Fruit fly (Drosophila melanogaster) ovary, adult (tissue): ENCODE results near the gene Arts.

Source experiments
- CG17801 ChIP-seq: fragments of 200-800 bp; optimal IDR thresholded peaks from 2 replicates; lab custom pipeline; 2019; ENCODE audit warnings: missing biosample characterization, mild to moderate bottlenecking, missing genetic modification characterization, moderate library complexity; ENCODE audit not compliant: partially characterized antibody

Gene Arts

DNA sequence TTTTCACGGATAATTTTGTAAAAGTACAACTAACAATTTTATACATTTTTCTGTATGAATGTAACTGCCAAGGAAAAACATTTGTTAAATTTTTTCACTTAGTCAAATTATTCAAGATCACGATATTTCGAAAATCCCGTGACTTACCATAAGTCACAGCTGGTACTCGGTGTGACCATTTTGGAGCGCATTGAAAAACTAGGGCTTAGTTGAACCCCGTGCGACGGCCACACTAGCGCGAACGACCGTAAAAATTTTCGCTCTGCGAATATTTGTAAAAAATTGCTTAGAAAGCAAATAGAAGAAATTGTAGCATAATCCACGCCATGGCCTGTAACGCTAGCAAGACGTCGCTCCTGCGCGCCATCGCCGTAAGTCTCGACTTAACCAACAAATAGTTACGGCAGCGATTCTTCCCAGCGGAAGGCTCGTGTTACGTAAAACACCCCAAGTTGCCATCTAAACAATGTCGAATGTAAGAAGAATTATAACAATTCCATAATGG lies 18.5 kb upstream of the Arts start, which contains the start of gene UQCR-C2:
TSS of gene UQCR-C2 (plus strand) at position 51 of the 505 bp plus-strand sequence.
- peak; percentile 26 for TF ChIP-seq CG17801 (GFP tag; lab: Kevin White, UChicago)

DNA sequence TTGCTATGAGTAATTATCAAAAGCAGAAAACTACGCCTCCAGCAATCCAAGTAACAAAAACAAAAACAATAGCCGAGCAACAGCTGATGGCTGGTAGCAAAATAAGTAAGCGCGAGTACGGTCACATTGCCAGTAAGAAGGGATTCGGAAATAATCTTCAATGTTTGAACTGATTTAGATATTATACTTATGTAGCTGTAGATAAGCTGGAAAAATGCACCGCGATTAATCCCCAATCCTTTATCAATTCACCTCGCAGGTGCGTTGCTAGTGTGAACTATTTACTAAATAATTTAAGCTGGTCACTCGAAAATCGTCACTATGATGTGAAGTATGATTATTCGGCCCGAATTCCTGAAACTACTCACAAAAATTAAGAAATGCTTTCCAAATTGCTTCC lies 15.7 kb upstream of the Arts start, which contains the start of the genes Syx8 and CG32163:
TSS of gene Syx8 (minus strand) at position 69 of the 400 bp plus-strand sequence.
TSS of gene CG32163 (plus strand) at position 169 of the 400 bp plus-strand sequence.
- peak; percentile 29 for TF ChIP-seq CG17801 (GFP tag; lab: Kevin White, UChicago)

DNA sequence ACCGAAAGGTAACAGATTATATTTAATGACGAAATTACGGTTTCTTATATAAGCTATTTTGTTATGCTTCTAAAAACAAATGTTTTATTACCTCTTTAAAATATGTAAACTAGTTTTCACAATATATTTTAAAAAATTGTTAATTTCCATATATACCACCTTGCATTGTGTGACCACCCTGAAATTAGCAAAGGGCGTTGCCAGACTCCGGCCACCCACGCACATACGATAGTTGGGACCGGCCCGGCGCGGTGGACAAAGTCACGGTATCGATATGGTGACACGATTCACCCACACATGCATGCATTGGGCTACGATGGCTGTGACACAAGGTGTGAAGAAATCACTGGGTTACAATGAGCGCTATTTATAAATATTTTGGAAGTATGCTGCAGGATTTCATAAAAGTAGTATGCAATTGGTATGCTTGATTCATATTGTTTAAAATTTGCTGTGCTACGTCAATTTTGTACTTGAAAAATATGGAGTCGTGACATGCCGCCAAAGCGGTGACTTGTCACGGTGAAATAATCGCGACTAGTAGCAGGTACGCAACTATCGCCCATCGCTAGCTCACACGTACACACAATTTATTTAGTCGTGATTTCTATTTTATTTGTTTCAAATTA lies 14.5 kb upstream of the Arts start:
- peak; percentile 46 for TF ChIP-seq CG17801 (GFP tag; lab: Kevin White, UChicago)

DNA sequence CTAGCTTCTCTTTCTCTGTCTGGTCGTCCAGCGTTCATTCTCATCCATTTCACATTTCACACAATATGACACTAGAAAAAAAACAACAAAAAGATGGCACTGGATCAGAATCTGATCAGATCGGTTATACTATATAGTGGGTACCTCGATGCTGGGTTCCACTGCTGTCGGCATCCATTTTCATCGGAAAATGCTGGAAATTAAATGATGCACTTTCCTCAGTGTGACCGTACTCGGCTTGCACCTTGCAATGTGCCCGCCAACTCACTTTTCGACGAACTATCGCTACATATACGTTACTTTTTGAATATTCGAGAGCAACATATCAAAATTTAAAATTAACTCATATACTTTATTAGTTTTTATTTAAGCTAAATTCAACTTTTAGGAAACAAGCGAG lies 11.8 kb upstream of the Arts start, which contains the start of gene tra:
TSS of gene tra (minus strand) at position 191 of the 400 bp plus-strand sequence.
- TF ChIP-seq CG17801 (GFP tag; lab: Kevin White, UChicago), result no peak

DNA sequence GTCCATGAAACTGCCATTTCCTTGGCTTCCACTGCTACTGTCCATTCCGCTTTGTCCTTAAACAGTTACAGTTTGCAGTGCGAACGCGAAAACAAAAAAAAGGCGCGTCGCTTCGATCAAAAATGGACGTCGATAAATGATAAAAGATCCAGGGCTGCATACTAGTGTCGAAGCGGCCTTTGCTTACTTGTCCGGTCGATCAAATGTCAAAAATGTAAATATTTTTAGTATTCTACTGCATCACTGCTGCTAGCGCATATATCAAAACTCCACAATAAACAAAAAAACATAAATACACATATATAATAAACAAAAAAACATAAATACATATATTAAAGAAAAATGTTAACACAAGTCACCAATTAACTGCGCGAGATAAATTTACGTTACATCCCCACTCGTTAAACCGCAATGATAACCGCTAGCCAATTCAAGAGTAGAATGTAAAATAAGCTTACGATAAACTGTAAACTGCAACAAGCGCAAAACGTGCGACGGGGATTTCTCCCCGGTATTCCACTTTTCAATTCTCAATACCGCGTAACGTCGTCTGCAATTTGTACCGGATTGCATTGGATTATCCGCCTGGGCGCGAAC lies 7.6 kb upstream of the Arts start, which contains the start of the genes spd-2 and Apl:
TSS of gene spd-2 (minus strand) at position 93 of the 597 bp plus-strand sequence.
TSS of gene Apl (plus strand) at position 260 of the 597 bp plus-strand sequence.
- no peak for TF ChIP-seq CG17801 (GFP tag; lab: Kevin White, UChicago)

DNA sequence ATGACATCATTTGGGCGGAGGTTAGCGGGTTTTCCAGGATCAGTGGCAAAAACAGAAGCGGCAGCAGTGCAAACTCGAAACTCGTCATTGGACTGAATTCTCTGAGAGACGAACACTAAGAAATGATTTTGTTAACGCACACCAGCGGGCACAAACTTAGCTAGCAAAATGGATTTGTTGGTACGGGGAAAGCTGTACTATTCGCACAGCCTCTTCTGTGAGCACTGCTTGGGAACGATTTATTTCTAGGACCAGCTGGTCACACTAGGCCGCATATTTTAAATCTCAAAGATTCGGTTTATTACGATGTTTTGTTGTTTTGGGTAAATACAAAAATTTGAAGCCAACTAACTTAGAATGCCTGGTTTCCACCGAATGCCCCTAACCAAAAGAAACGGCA lies 6.5 kb downstream of the Arts start, which contains the start of gene CG4098:
TSS of gene CG4098 (minus strand) at position 228 of the 400 bp plus-strand sequence.
- TF ChIP-seq CG17801 (GFP tag; lab: Kevin White, UChicago), result peak; percentile 16

DNA sequence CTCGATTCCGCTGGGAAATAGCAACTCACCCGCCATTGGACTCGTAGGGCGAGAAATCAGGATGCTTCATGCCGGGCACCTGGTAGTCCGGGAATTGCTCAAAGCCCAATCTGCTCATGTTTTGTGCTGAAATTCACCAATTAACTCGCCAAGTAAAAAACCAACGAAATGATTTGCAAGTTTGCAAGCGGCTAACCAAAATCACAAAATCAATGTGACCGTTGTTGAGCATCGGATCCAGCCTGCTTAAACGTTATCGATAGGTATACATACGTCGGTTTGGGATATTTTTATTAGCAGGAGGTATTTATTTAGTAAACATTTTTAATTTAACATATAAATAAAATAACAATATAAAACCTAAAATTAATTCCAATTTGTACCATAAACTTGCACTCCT lies 7.5 kb downstream of the Arts start, which contains the start of gene Prosbeta6:
TSS of gene Prosbeta6 (minus strand) at position 218 of the 400 bp plus-strand sequence.
- TF ChIP-seq CG17801 (GFP tag; lab: Kevin White, UChicago), result peak; percentile 28

DNA sequence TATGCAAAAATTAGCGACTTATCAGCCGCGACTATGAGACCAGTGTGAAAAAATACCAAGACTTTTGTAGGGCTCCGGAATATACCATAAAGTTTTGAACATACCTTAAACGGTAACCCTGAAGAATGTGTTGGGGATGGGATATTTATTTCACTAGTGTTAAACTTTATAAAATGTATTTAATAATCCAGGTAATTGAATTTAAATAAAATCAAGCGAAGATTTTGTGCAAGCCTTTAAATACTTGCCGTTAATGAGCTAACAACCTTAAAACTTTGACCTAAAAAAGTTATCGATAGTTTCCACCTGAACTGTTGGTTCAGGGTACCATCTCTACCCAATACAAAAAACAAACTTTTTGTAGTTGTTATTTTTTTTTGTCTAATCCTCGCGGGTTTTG lies 9.5 kb downstream of the Arts start, which contains the start of gene CG4101:
TSS of gene CG4101 (plus strand) at position 335 of the 400 bp plus-strand sequence.
- peak; percentile 85 for TF ChIP-seq CG17801 (GFP tag; lab: Kevin White, UChicago)

DNA sequence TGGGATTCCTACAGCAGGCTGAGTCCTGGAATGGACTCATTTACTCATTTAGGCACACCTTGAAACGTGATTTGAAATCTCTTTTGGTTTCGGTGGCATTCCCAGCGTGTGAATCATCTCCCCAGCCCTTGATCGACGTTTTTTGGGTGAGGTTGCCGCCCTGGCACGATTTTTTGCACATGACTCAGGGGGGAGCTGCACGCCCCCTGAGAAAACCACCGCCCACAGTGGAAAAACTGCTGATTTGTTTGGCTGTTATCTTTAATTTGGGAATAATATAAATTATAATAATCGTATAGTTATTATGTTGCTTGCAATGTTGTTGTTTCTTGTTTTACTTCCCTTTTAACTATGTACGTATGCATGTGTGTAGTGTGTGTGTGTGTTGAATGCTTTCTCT lies 10.3 kb downstream of the Arts start:
- peak; percentile 48 for TF ChIP-seq CG17801 (GFP tag; lab: Kevin White, UChicago)

DNA sequence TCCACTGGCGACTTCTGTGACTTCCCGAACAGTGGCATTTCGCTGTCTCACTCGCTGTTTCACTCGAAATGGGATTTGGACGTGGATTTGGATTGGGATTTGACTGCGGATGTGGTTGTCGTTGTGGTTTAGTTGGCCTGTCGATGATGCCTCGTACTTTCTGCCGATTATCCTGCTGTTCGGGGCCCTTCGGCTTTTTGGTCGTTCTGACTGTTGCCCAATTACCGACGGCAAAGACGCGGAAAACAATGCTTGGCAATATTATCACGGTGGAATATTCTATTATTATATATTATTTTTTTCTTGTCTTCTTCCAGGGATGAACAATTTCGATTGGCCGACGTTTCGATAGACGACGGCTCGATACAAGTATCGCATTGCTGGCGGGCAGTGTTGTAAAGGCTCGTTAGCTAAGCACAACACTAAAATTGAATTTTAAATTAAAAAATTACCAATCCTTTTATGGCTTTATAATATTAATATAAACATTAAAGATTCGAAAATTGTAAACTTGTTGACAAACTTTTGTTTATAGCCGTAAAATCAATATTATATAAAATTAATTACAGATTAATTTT lies 12.6 kb downstream of the Arts start, which contains the start of gene Mo25:
TSS of gene Mo25 (minus strand) at position 341 of the 578 bp plus-strand sequence.
- TF ChIP-seq CG17801 (GFP tag; lab: Kevin White, UChicago), result peak; percentile 64

DNA sequence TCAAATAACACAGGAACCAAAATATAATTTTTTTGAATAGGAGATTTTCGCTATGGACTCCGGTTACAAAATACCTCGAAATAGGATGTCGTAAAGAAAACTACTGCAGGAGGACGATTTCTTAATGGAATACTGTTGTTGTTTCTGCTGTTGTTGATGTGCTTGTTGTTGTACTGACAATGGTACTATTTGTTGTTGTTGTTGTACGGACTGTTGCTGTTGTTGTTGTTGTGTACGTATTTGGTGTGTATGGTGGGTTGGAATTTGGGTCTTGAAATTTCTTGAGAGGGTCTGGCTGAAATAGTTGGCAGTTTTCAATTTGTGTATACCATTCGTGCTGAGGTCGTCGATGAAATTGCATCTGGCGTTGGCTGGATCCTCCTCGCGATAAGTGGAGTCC lies 23.5 kb downstream of the Arts start:
- no peak for TF ChIP-seq CG17801 (GFP tag; lab: Kevin White, UChicago)

DNA sequence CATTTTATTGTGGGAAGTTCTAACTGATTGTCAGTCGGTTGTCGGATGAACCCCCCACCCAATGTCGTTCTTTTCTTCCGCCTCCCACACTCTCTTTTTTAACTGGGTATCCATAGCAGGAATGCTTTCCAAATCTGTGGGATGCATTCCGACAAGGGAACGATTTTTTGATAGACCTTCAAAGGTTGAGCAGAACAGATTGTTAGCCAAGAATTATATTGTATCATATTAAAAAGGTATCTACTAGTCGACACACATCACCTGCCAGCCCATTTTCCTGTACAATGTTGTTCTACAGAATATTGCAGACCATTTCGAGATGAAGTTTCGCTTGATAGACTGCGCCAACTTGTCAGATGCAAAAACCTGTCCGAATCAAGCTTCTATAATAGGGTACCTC lies 27.1 kb downstream of the Arts start:
- TF ChIP-seq CG17801 (GFP tag; lab: Kevin White, UChicago), result no peak

DNA sequence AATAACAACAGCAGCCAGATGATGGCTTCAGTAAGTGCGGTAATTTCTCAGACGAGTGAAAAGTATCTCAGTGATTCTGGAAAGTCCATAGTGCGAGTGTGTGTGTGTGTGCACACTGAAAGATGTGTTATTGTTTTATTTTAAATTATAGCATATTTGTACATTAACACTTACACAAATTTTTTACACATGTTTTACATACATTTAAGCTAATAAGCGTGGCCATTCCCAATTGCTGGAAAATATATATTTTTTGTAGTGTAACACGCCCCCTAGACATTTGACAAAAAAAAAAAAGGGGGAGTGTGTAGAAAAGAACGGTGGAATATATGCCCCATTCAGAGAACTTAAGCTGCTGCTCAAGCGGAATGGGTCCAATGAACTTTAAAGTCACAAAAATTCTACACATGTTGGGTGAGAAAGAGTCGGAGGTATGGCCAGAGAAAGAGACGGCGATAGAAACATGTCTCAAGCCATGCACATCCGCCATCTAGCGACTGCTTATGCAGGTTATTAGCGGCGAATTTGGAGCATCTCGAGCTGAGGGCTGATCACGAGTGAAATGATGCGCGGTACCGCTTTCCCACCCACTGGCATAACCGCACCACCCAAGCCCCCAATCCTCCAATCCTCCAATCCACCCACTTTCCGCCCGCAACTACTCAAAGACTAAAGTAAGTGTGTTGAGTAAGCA lies 29.3 kb downstream of the Arts start:
- no peak for TF ChIP-seq CG17801 (GFP tag; lab: Kevin White, UChicago)

DNA sequence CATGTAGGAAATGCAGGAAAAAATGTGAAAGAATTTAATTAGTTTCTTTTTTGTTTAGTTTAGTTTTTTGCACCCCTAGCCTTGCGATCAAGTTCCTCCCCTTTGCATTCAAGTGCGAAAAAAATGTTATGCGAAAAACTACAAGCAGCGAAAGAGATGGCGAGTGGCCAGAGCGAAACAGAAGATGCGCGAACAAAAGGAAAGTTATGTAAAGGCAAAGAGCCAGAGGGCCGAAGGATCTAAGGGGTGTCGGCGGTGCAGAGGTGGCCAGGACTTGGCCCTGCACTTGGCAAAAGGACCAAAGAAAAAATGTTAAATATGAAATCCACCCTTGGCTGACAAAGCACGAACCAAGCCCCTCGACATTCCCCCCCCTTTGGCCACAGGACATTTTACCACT lies 31.4 kb downstream of the Arts start:
- TF ChIP-seq CG17801 (GFP tag; lab: Kevin White, UChicago), result no peak
